Worm (Caenorhabditis elegans): ENCODE measurements around the gene C53A3.1.

ce11 chrV:5713510-5713909, 46.5 kb downstream of the C53A3.1 start:
- TF ChIP-seq nhr-12 (tag; optimal IDR thresholded peaks at IDR 0.05) (no peak), ham-2 (GFP tag; optimal IDR thresholded peaks at IDR 0.05) (no peak), pha-4 (tag; optimal IDR thresholded peaks at IDR 0.05) (no peak)
